Worm (Caenorhabditis elegans): ENCODE data around the gene pct-1.
A peak's percentile ranks its signal among the peaks of the same experiment; 100 is the strongest.

Gene pct-1

DNA sequence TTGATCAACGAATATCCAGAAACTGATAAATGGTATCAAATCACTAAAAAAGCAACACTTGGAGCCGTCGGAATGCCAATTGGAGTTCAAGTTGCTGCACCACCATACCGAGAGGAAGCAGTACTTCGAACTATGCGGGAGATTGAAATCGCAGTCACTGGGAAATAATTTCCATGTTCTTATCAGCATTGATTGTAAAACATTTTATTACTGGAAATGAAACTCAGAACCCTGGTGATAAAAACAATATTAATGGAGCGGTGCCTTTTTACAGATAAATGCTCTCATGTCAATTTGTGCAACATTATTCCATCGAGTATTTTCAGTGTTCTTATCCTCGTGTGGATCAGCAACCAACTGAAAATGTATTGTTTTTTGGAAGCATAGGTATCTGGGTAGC lies 14.5 kb upstream of the pct-1 start (continued):
- TF ChIP-seq hlh-11 (tag; optimal IDR thresholded peaks at IDR 0.05), result peak; percentile 22
- TF ChIP-seq ctbp-1 (GFP tag; IDR thresholded peaks at IDR 0.05), result no peak
- no peak for TF ChIP-seq F37D6.2 (tag; optimal IDR thresholded peaks at IDR 0.05)
- no peak for TF ChIP-seq attf-4 (tag; optimal IDR thresholded peaks at IDR 0.05)
- no peak for TF ChIP-seq skn-1 (tag; optimal IDR thresholded peaks at IDR 0.05)
- TF ChIP-seq D1046.2 (GFP tag; IDR thresholded peaks at IDR 0.05), result no peak
- TF ChIP-seq nhr-48 (tag; optimal IDR thresholded peaks at IDR 0.05), result no peak
- TF ChIP-seq daf-19 (GFP tag; conservative IDR thresholded peaks at IDR 0.05), result no peak
- TF ChIP-seq unc-62 (GFP tag; optimal IDR thresholded peaks at IDR 0.05 in 1 of 2), result no peak
- TF ChIP-seq unc-62 (tag; optimal IDR thresholded peaks at IDR 0.05), result no peak
- TF ChIP-seq F10B5.3 (tag; optimal IDR thresholded peaks at IDR 0.05), result no peak
- no peak for TF ChIP-seq hmg-1.1 (GFP tag; IDR thresholded peaks at IDR 0.05)
- TF ChIP-seq pqm-1 (tag; optimal IDR thresholded peaks at IDR 0.05), result peak; percentile 14
- no peak for TF ChIP-seq daf-16 (GFP tag; optimal IDR thresholded peaks at IDR 0.05)
- TF ChIP-seq daf-16 (tag; optimal IDR thresholded peaks at IDR 0.05), result peak; percentile 29

DNA sequence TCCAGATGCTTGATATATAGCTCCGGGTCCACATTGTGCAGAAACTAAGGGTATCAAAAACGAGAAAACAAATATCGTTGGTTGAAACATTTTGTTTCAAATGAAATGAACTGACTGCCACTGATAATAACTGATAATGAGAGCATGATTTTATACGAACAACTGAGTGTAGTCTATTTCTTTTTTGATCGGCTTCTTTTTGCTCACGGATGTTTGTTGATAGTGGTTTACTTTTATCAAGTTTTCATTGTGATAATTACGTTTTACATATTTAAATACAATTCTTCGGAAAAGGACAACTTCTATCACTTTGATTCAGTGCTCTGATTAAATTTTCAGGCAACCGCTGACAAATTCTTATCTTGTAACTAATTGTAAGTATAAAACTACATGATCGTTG lies 12.6 kb upstream of the pct-1 start, which contains the start of gene clec-51:
clec-51 (minus strand) TSS at position 114 of the 400 bp plus-strand sequence.
- TF ChIP-seq pqm-1 (tag; optimal IDR thresholded peaks at IDR 0.05) (peak; percentile 90), nhr-77 (tag; optimal IDR thresholded peaks at IDR 0.05) (peak; percentile 15), T20F7.1 (GFP tag; optimal IDR thresholded peaks at IDR 0.05) (no peak), nhr-111 (GFP tag; optimal IDR thresholded peaks at IDR 0.05) (no peak), arid-1 (GFP tag; conservative IDR thresholded peaks at IDR 0.05) (no peak), daf-12 (tag; optimal IDR thresholded peaks at IDR 0.05) (no peak), cey-2 (tag; optimal IDR thresholded peaks at IDR 0.05; ENCODE audit: borderline replicate concordance, insufficient read depth) (no peak), daf-16 (GFP tag; optimal IDR thresholded peaks at IDR 0.05) (no peak), daf-16 (tag; optimal IDR thresholded peaks at IDR 0.05) (peak; percentile 66), hlh-11 (tag; optimal IDR thresholded peaks at IDR 0.05) (peak; percentile 70), duxl-1 (tag; optimal IDR thresholded peaks at IDR 0.05; ENCODE audit: poor library complexity) (no peak), dpl-1 (GFP tag; optimal IDR thresholded peaks at IDR 0.05) (no peak), ZK337.2 (GFP tag; IDR thresholded peaks at IDR 0.05) (no peak), nhr-28 (tag; optimal IDR thresholded peaks at IDR 0.05) (peak; percentile 58), dve-1 (tag; optimal IDR thresholded peaks at IDR 0.05; ENCODE audit: insufficient read depth) (peak; percentile 55), ceh-82 (tag; optimal IDR thresholded peaks at IDR 0.05) (no peak), tag-97 (GFP tag; IDR thresholded peaks at IDR 0.05) (no peak), dmd-6 (GFP tag; IDR thresholded peaks at IDR 0.05) (peak; percentile 67), ceh-44 (GFP tag; IDR thresholded peaks at IDR 0.05) (no peak), fos-1 (tag; optimal IDR thresholded peaks at IDR 0.05) (no peak)

DNA sequence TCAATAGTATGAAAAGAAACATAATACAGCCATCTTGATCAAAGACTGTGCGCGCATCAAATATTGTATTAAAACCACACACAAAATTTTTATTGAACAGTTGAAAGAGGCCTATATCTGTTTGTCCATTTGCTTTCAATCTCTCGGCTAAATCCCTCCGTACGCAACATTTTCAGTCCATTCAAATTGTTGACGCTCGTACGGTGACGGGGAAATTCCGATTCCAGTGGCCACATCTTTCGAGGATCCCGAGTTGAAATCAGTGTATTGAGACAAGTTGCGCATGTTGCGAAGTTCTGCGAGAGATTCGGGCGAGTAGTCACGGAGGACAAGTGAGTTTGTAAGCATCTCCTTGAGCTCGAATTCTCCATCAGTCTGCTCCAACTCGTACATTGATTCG lies 11.8 kb upstream of the pct-1 start:
- TF ChIP-seq jun-1 (tag; optimal IDR thresholded peaks at IDR 0.05), result no peak
- TF ChIP-seq ama-1 (optimal IDR thresholded peaks at IDR 0.05), result no peak
- no peak for TF ChIP-seq mxl-3 (GFP tag; optimal IDR thresholded peaks at IDR 0.05)
- TF ChIP-seq unc-62 (GFP tag; optimal IDR thresholded peaks at IDR 0.05 in 1 of 2), result peak in 1 of 2 experiments; percentile 94
- TF ChIP-seq unc-62 (tag; optimal IDR thresholded peaks at IDR 0.05), result no peak

DNA sequence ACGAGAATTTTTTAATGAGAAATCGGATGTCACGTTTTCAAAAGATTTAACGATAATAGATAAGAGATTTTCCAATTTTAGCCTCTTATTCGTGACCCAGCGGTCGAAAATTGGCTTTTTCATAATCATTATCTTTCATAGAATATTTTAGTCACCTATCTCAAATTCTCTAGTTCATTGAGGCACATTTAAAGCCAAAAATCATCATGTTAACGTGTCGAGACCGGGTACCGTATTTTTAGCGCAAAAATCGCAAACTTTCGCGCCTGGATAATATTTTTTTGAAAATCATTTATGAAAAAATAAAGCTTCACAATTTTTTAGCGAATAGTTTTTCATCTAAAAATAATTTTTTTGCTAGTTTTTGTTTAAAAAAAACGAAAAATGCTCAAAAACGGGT lies 10.3 kb upstream of the pct-1 start, which contains the start of gene B0218.7:
B0218.7 (minus strand) TSS at position 101 of the 400 bp plus-strand sequence.
- TF ChIP-seq lin-39 (tag; optimal IDR thresholded peaks at IDR 0.05) (no peak), mdl-1 (tag; optimal IDR thresholded peaks at IDR 0.05) (no peak), F37D6.2 (tag; optimal IDR thresholded peaks at IDR 0.05) (no peak), ZK337.2 (GFP tag; IDR thresholded peaks at IDR 0.05) (no peak), Y105C5A.15 (GFP tag; IDR thresholded peaks at IDR 0.05) (no peak), nhr-111 (GFP tag; optimal IDR thresholded peaks at IDR 0.05) (no peak), gei-8 (GFP tag; optimal IDR thresholded peaks at IDR 0.05) (no peak), dmd-8 (GFP tag; IDR thresholded peaks at IDR 0.05) (no peak), aly-2 (tag; optimal IDR thresholded peaks at IDR 0.05) (no peak)

Measured in whole organism, L4 larva.